Worm (Caenorhabditis elegans) whole organism, L2 larva: ENCODE results near the gene Y17G9A.2.

ENCODE experiments used
- alr-1 ChIP-seq: fragments of 150-350 bp; optimal IDR thresholded peaks from 2 replicates; lab custom pipeline; 2014; ENCODE audit warnings: missing biosample characterization, missing genetic modification characterization
- snpc-4 ChIP-seq: fragments of 150-350 bp; optimal IDR thresholded peaks from 2 replicates; lab custom pipeline; 2014; ENCODE audit warnings: missing biosample characterization, missing genetic modification characterization

- no peak for TF ChIP-seq snpc-4
- TF ChIP-seq alr-1 (tag; lab: Kevin White, UChicago) = no peak
Observed at ce11 chrIV:4905645-4906135, 49.6 kb upstream of the Y17G9A.2 start, which contains the start of gene T08B6.4.
